Worm (Caenorhabditis elegans): ENCODE measurements around the gene sax-3.

DNA sequence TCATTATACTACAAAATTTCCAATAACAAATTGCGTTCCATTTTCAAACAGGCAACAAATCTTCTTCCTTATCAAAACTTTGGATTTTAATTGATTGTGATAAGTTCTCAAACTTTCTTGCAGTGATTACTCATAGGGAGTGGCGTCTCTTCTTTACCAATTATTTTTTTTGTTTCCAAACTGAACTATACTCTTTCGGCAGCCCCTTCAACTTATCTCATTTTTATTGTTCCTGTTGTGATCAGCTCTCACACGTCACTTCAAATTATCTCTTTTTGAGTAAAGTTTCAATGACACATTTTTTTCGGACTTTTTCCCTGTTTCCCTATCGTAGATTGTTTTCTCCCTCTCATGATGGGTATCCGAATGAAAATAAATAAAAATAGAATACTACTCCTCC lies 26.7 kb upstream of the sax-3 start:
- no peak for TF ChIP-seq tab-1 (GFP tag; IDR thresholded peaks at IDR 0.05)
- no peak for TF ChIP-seq med-1 (GFP tag; optimal IDR thresholded peaks at IDR 0.05; ENCODE audit: insufficient read depth)
- TF ChIP-seq flt-1 (GFP tag; IDR thresholded peaks at IDR 0.05), result no peak
- TF ChIP-seq ztf-23 (GFP tag; IDR thresholded peaks at IDR 0.05), result no peak
- TF ChIP-seq cog-1 (tag; optimal IDR thresholded peaks at IDR 0.05), result no peak
- no peak for TF ChIP-seq klf-2 (GFP tag; conservative IDR thresholded peaks at IDR 0.05)
- TF ChIP-seq T22C8.4 (GFP tag; IDR thresholded peaks at IDR 0.05), result no peak
- no peak for TF ChIP-seq ztf-29 (GFP tag; IDR thresholded peaks at IDR 0.05)

Measured in whole organism, midembryonic.